Worm (Caenorhabditis elegans) whole organism, L1 larva: ENCODE data around the gene C05C10.2.

Experiments
- Y116A8C.19 ChIP-seq: sonication (generic microtip); optimal IDR thresholded peaks from 2 replicates; lab custom pipeline; 2016; ENCODE audit warnings: missing compliant biosample characterization, missing genetic modification characterization, borderline replicate concordance
- aha-1 ChIP-seq: fragments of 150-350 bp; optimal IDR thresholded peaks from 2 replicates; lab custom pipeline; 2014; ENCODE audit warnings: missing biosample characterization, missing genetic modification characterization
- aly-2 ChIP-seq: fragments of 150-350 bp; optimal IDR thresholded peaks from 2 replicates; lab custom pipeline; 2014; ENCODE audit warnings: missing biosample characterization, missing genetic modification characterization
- blmp-1 ChIP-seq: fragments of 150-350 bp; optimal IDR thresholded peaks from 2 replicates; lab custom pipeline; 2014; ENCODE audit warnings: missing biosample characterization, missing genetic modification characterization
- ceh-63 ChIP-seq: fragments of 200-800 bp; sonication (Bioruptor generic); optimal IDR thresholded peaks from 2 replicates; lab custom pipeline; 2018; ENCODE audit warnings: mild to moderate bottlenecking, missing genetic modification characterization, missing compliant biosample characterization
- ceh-8 ChIP-seq: fragments of 200-800 bp; sonication (Bioruptor generic); optimal IDR thresholded peaks from 2 replicates; lab custom pipeline; 2018; ENCODE audit warnings: mild to moderate bottlenecking, missing genetic modification characterization, moderate library complexity, missing compliant biosample characterization
- ceh-82 ChIP-seq, 3 experiments: fragments of 150-350 bp in 1 of 3; sonication (generic microtip) in 2 of 3; optimal IDR thresholded peaks; 2 replicates each; lab custom pipeline; 2014 to 2017; ENCODE audit warnings: missing biosample characterization in 3 of 3, missing genetic modification characterization in 3 of 3
- ceh-88 ChIP-seq: fragments of 200-800 bp; sonication (Bioruptor generic); IDR thresholded peaks from 2 replicates; pipeline ENCODE4 v1.3.6; 2022; ENCODE audit warnings: missing genetic modification characterization, missing compliant biosample characterization
- dpl-1 ChIP-seq, 3 experiments: fragments of 150-350 bp in 2 of 3; sonication (generic microtip) in 1 of 3; optimal IDR thresholded peaks; 2 replicates each; lab custom pipeline; 2014 to 2017; ENCODE audit warnings: missing biosample characterization in 3 of 3, missing genetic modification characterization in 3 of 3, missing genetic modification reagents in 3 of 3
- dsc-1 ChIP-seq: sonication (generic microtip); optimal IDR thresholded peaks from 2 replicates; lab custom pipeline; 2016; ENCODE audit warnings: mild to moderate bottlenecking, missing genetic modification characterization, missing compliant biosample characterization
- efl-1 ChIP-seq, 4 experiments: fragments of 150-350 bp; optimal IDR thresholded peaks in 3 of 4; peaks in 1 of 4; 1 replicate in 1 of 4; 2 replicates in 3 of 4; lab custom pipeline; 2014; ENCODE audit warnings: missing biosample characterization in 2 of 4, missing genetic modification characterization in 2 of 4, missing genetic modification reagents in 2 of 4
- elt-3 ChIP-seq, 6 experiments: fragments of 150-350 bp in 1 of 6; sonication (generic microtip); optimal IDR thresholded peaks; 2 replicates each; lab custom pipeline; 2017 to 2018; ENCODE audit warnings: missing biosample characterization in 6 of 6, missing genetic modification characterization in 6 of 6, inconsistent platforms in 1 of 6
- ets-5 ChIP-seq: fragments of 200-800 bp; sonication (Bioruptor generic); IDR thresholded peaks from 2 replicates; pipeline ENCODE4 v1.3.6; 2022; ENCODE audit warnings: missing genetic modification characterization, missing compliant biosample characterization
- fkh-8 ChIP-seq: sonication (generic microtip); optimal IDR thresholded peaks from 2 replicates; lab custom pipeline; 2016; ENCODE audit warnings: mild to moderate bottlenecking, missing genetic modification characterization, missing compliant biosample characterization
- grh-1 ChIP-seq: fragments of 200-800 bp; sonication (Bioruptor generic); IDR thresholded peaks from 2 replicates; pipeline ENCODE4 v1.3.6; 2022; ENCODE audit warnings: missing genetic modification reagents, missing genetic modification characterization, missing compliant biosample characterization
- lin-13 ChIP-seq: fragments of 150-350 bp; optimal IDR thresholded peaks from 2 replicates; lab custom pipeline; 2014; ENCODE audit warnings: missing biosample characterization, missing genetic modification reagents, missing genetic modification characterization
- lin-14 ChIP-seq: fragments of 200-800 bp; sonication (Bioruptor generic); optimal IDR thresholded peaks from 2 replicates; lab custom pipeline; 2018; ENCODE audit warnings: mild to moderate bottlenecking, missing genetic modification characterization, moderate library complexity, missing compliant biosample characterization
- lin-35 ChIP-seq, 2 experiments: fragments of 150-350 bp; optimal IDR thresholded peaks; 2 replicates each; lab custom pipeline; 2014; ENCODE audit warnings: missing biosample characterization in 2 of 2, missing genetic modification characterization in 2 of 2, missing genetic modification reagents in 2 of 2
- lsy-2 ChIP-seq, 2 experiments: fragments of 150-350 bp; optimal IDR thresholded peaks; 2 replicates each; lab custom pipeline; 2014; ENCODE audit warnings: missing biosample characterization in 2 of 2, missing genetic modification characterization in 2 of 2
- mab-9 ChIP-seq: fragments of 200-800 bp; sonication (Bioruptor generic); IDR thresholded peaks from 2 replicates; pipeline ENCODE4 v1.3.6; 2022; ENCODE audit warnings: missing genetic modification reagents, missing genetic modification characterization, missing compliant biosample characterization
- mdl-1 ChIP-seq, 2 experiments: fragments of 150-350 bp; optimal IDR thresholded peaks; 2 replicates each; lab custom pipeline; 2014 to 2017; ENCODE audit warnings: missing biosample characterization in 2 of 2, missing genetic modification characterization in 2 of 2, inconsistent platforms in 1 of 2
- mep-1 ChIP-seq: fragments of 150-350 bp; optimal IDR thresholded peaks from 2 replicates; lab custom pipeline; 2014; ENCODE audit warnings: missing biosample characterization, missing genetic modification characterization
- nhr-19 ChIP-seq: fragments of 200-800 bp; sonication (Bioruptor generic); conservative IDR thresholded peaks from 2 replicates; pipeline ENCODE4 v1.3.6; 2022; ENCODE audit warnings: missing genetic modification characterization, missing compliant biosample characterization
- nhr-77 ChIP-seq: fragments of 150-350 bp; optimal IDR thresholded peaks from 2 replicates; lab custom pipeline; 2014; ENCODE audit warnings: missing biosample characterization, missing genetic modification characterization
- nhr-90 ChIP-seq: sonication (generic microtip); optimal IDR thresholded peaks from 2 replicates; lab custom pipeline; 2016; ENCODE audit warnings: mild to moderate bottlenecking, missing genetic modification characterization, missing compliant biosample characterization; ENCODE audit not compliant: poor library complexity
- pag-3 ChIP-seq: sonication (generic microtip); optimal IDR thresholded peaks from 2 replicates; lab custom pipeline; 2017; ENCODE audit warnings: missing genetic modification characterization, mild to moderate bottlenecking, missing compliant biosample characterization, antibody characterized with exemption, borderline replicate concordance; ENCODE audit not compliant: insufficient read depth
- pax-3 ChIP-seq: fragments of 200-800 bp; sonication (Bioruptor generic); optimal IDR thresholded peaks from 2 replicates; lab custom pipeline; 2018; ENCODE audit warnings: mild to moderate bottlenecking, missing genetic modification characterization, moderate library complexity, missing compliant biosample characterization
- pqm-1 ChIP-seq: sonication (generic microtip); optimal IDR thresholded peaks from 3 replicates; lab custom pipeline; 2017; ENCODE audit warnings: missing biosample characterization, missing genetic modification characterization
- skn-1 ChIP-seq: fragments of 150-350 bp; optimal IDR thresholded peaks from 2 replicates; lab custom pipeline; 2014; ENCODE audit warnings: missing biosample characterization, missing genetic modification characterization
- snu-23 ChIP-seq: sonication (generic microtip); optimal IDR thresholded peaks from 2 replicates; lab custom pipeline; 2016; ENCODE audit warnings: missing genetic modification characterization, missing compliant biosample characterization
- tlp-1 ChIP-seq: fragments of 150-350 bp; optimal IDR thresholded peaks from 2 replicates; lab custom pipeline; 2014; ENCODE audit warnings: missing biosample characterization, missing genetic modification characterization
- unc-62 ChIP-seq: fragments of 150-350 bp; optimal IDR thresholded peaks from 2 replicates; lab custom pipeline; 2014; ENCODE audit warnings: missing biosample characterization, missing genetic modification reagents, missing genetic modification characterization
- unc-86 ChIP-seq: sonication (generic microtip); optimal IDR thresholded peaks from 2 replicates; lab custom pipeline; 2016; ENCODE audit warnings: missing genetic modification characterization, missing compliant biosample characterization
- unc-98 ChIP-seq: fragments of 200-800 bp; sonication (Bioruptor generic); IDR thresholded peaks from 2 replicates; pipeline ENCODE4 v1.3.6; 2022; ENCODE audit warnings: missing genetic modification characterization, missing compliant biosample characterization
- vab-15 ChIP-seq: sonication (generic microtip); optimal IDR thresholded peaks from 2 replicates; lab custom pipeline; 2017; ENCODE audit warnings: missing genotype, mild to moderate bottlenecking, missing genetic modification characterization, missing compliant biosample characterization
- xbp-1 ChIP-seq: sonication (generic microtip); optimal IDR thresholded peaks from 2 replicates; lab custom pipeline; 2016; ENCODE audit warnings: missing genetic modification characterization, missing compliant biosample characterization
- ztf-11 ChIP-seq, 2 experiments: sonication (generic microtip); optimal IDR thresholded peaks; 2 replicates each; lab custom pipeline; 2016 to 2017; ENCODE audit warnings: missing genetic modification characterization in 2 of 2, missing biosample characterization in 1 of 2, missing compliant biosample characterization in 1 of 2
- ztf-4 ChIP-seq: fragments of 150-350 bp; optimal IDR thresholded peaks from 2 replicates; lab custom pipeline; 2014; ENCODE audit warnings: missing biosample characterization, missing genetic modification characterization

Gene C05C10.2

ce11 chrII:9967999-9968706 is 46.1 kb downstream of the C05C10.2 start, which contains the start of the genes R53.4 and psf-1 (continued):
- TF ChIP-seq nhr-19 (GFP tag; lab: Robert Waterston, UW) (peak; percentile 48), ceh-88 (no peak), vab-15 (peak; percentile 37), ceh-63 (no peak), unc-98 (GFP tag; lab: Robert Waterston, UW) (no peak), elt-3 (tag; optimal IDR thresholded peaks at IDR 0.05; lab: Kevin White, UChicago) (peak in 1 of 6 experiments; percentile 72), skn-1 (peak; percentile 83), unc-86 (tag; lab: Kevin White, UChicago) (peak; percentile 30), mab-9 (no peak), lin-14 (GFP tag; lab: Kevin White, UChicago) (peak; percentile 75), grh-1 (peak; percentile 41; the same call in 1 of the 2 replicates), nhr-90 (tag; lab: Kevin White, UChicago) (peak; percentile 46), nhr-77 (tag; lab: Kevin White, UChicago) (peak; percentile 25), aly-2 (tag; lab: Kevin White, UChicago) (no peak), ceh-8 (GFP tag; lab: Kevin White, UChicago) (no peak), aha-1 (tag; lab: Kevin White, UChicago) (peak; percentile 15), lin-35 (GFP tag; optimal IDR thresholded peaks at IDR 0.05; lab: Kevin White, UChicago) (peak; percentile 87 to 92), ceh-82 (tag; optimal IDR thresholded peaks at IDR 0.05; lab: Kevin White, UChicago) (peak in 2 of 3 experiments; percentile 28 to 48), dpl-1 (GFP tag; optimal IDR thresholded peaks at IDR 0.05; lab: Kevin White, UChicago) (peak; percentile 79 to 91 (median 83)), xbp-1 (tag; lab: Kevin White, UChicago) (peak; percentile 61), ets-5 (no peak), blmp-1 (tag; lab: Kevin White, UChicago) (peak; percentile 62), pag-3 (tag; lab: Kevin White, UChicago) (no peak), snu-23 (peak; percentile 75), lin-13 (GFP tag; lab: Kevin White, UChicago) (peak; percentile 53), pqm-1 (tag; lab: Kevin White, UChicago) (no peak), pax-3 (tag; lab: Kevin White, UChicago) (peak; percentile 33), fkh-8 (peak; percentile 53), efl-1 (optimal IDR thresholded peaks at IDR 0.05; lab: Kevin White, UChicago) (peak; percentile 66 to 86), efl-1 (GFP tag; optimal IDR thresholded peaks at IDR 0.05 in 1 of 2; lab: Kevin White, UChicago) (peak; percentile 87 to 97), ztf-11 (tag; optimal IDR thresholded peaks at IDR 0.05; lab: Kevin White, UChicago) (peak in 1 of 2 experiments; percentile 57), mep-1 (tag; lab: Kevin White, UChicago) (peak; percentile 76), mdl-1 (tag; optimal IDR thresholded peaks at IDR 0.05; lab: Kevin White, UChicago) (peak in 1 of 2 experiments; percentile 24)

DNA sequence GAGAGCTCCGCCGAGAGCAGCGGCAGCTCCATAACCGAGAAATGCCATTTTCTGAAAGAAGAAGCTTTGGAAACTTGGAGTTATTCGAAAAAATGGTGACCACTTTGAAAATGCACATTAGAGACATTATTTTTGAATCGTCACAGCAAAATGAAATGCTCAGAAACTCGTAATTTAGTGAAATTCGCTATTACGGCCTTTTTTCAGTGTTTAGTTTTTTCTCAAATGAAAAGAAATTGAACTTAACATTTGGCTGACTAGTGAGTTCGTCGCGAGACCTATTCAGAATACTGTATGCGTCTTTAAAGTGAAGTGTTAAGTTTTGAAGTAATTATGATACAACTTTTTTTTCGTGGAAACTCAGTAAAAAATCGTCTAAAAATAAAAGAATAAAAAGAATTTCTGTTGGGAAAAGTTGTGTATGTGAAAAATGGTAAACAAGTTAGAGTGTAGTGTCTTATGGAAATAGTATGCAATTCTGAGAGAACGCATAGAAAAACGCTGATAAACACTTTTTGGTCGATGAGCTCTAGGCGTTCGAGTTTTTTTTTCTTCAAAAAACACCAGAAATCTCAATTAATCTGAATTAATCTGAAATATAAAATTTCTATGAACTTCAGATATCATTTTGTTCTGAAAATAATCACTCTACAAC is 48.5 kb downstream of the C05C10.2 start, which contains the start of gene R53.5:
Gene R53.5 (minus strand): TSS at position 51 of the 655 bp plus-strand sequence.
- TF ChIP-seq Y116A8C.19 (tag; lab: Kevin White, UChicago) (no peak), unc-62 (no peak), efl-1 (optimal IDR thresholded peaks at IDR 0.05; lab: Kevin White, UChicago) (no peak), efl-1 (GFP tag; optimal IDR thresholded peaks at IDR 0.05 in 1 of 2; lab: Kevin White, UChicago) (peak in 1 of 2 experiments; percentile 30), grh-1 (no peak), dsc-1 (no peak), ztf-4 (no peak), tlp-1 (tag; lab: Kevin White, UChicago) (no peak), lsy-2 (tag; optimal IDR thresholded peaks at IDR 0.05; lab: Kevin White, UChicago) (peak in 1 of 2 experiments; percentile 38)
- TF ChIP-seq, all 84 proteins: peak for 2
